Worm (Caenorhabditis elegans) whole organism, young adult: Measurements from ENCODE around the gene orc-4.
A peak's percentile ranks its signal among the peaks of the same experiment; 100 is the strongest.

Experiments used
- B0336.3 ChIP-seq: fragments of 200-800 bp; sonication (Bioruptor generic); IDR thresholded peaks from 2 replicates; pipeline ENCODE4 v1.3.6; 2022; ENCODE audit warnings: missing genetic modification characterization, missing compliant biosample characterization
- F49E8.2 ChIP-seq: sonication (generic microtip); optimal IDR thresholded peaks from 3 replicates; lab custom pipeline; 2017; ENCODE audit warnings: missing genetic modification characterization, mild to moderate bottlenecking, missing compliant biosample characterization, antibody characterized with exemption, moderate library complexity; ENCODE audit not compliant: insufficient read depth
- F55B11.4 ChIP-seq: sonication (generic microtip); optimal IDR thresholded peaks from 2 replicates; lab custom pipeline; 2016; ENCODE audit warnings: missing compliant biosample characterization, missing genetic modification characterization, borderline replicate concordance; ENCODE audit not compliant: insufficient read depth
- F57C9.4 ChIP-seq: sonication (generic microtip); optimal IDR thresholded peaks from 2 replicates; lab custom pipeline; 2017; ENCODE audit warnings: mild to moderate bottlenecking, missing genetic modification characterization, missing compliant biosample characterization
- T07F8.4 ChIP-seq: sonication (generic microtip); optimal IDR thresholded peaks from 2 replicates; lab custom pipeline; 2016; ENCODE audit warnings: mild to moderate bottlenecking, missing genetic modification characterization, moderate library complexity, missing compliant biosample characterization
- T26A5.8 ChIP-seq: sonication (generic microtip); optimal IDR thresholded peaks from 2 replicates; lab custom pipeline; 2016; ENCODE audit warnings: missing genetic modification characterization, missing compliant biosample characterization
- Y53F4B.3 ChIP-seq: fragments of 200-800 bp; sonication (Bioruptor generic); IDR thresholded peaks from 2 replicates; pipeline ENCODE4 v1.3.6; 2022; ENCODE audit warnings: missing genetic modification reagents, missing genetic modification characterization, missing compliant biosample characterization
- Y53G8AR.9 ChIP-seq: fragments of 200-800 bp; sonication (Bioruptor generic); conservative IDR thresholded peaks from 2 replicates; pipeline ENCODE4 v1.3.6; 2022; ENCODE audit warnings: missing genetic modification reagents, missing genetic modification characterization, missing compliant biosample characterization
- Y79H2A.3 ChIP-seq: fragments of 200-800 bp; sonication (Bioruptor generic); conservative IDR thresholded peaks from 2 replicates; pipeline ENCODE4 v1.3.6; 2022; ENCODE audit warnings: missing genetic modification reagents, missing genetic modification characterization, missing compliant biosample characterization
- Y95B8A.8 ChIP-seq: fragments of 200-800 bp; sonication (Bioruptor generic); IDR thresholded peaks from 2 replicates; pipeline ENCODE4 v1.3.6; 2022; ENCODE audit warnings: missing genetic modification reagents, missing genetic modification characterization, missing compliant biosample characterization
- ZK185.1 ChIP-seq: sonication (generic microtip); optimal IDR thresholded peaks from 2 replicates; lab custom pipeline; 2016; ENCODE audit warnings: mild to moderate bottlenecking, missing genetic modification characterization, missing compliant biosample characterization; ENCODE audit not compliant: poor library complexity, severe bottlenecking
- akir-1 ChIP-seq: fragments of 200-800 bp; sonication (Bioruptor generic); optimal IDR thresholded peaks from 2 replicates; lab custom pipeline; 2018; ENCODE audit warnings: mild to moderate bottlenecking, missing genetic modification characterization, moderate library complexity, missing compliant biosample characterization
- aptf-2 ChIP-seq: fragments of 200-800 bp; sonication (Bioruptor generic); conservative IDR thresholded peaks from 2 replicates; pipeline ENCODE4 v1.3.6; 2022; ENCODE audit warnings: missing genetic modification reagents, missing genetic modification characterization, missing compliant biosample characterization
- atf-7 ChIP-seq: sonication (generic microtip); optimal IDR thresholded peaks from 2 replicates; lab custom pipeline; 2017; ENCODE audit warnings: mild to moderate bottlenecking, missing genetic modification characterization, missing compliant biosample characterization
- athp-1 ChIP-seq: sonication (generic microtip); optimal IDR thresholded peaks from 2 replicates; lab custom pipeline; 2017; ENCODE audit warnings: mild to moderate bottlenecking, missing genetic modification characterization, missing compliant biosample characterization
- attf-3 ChIP-seq: fragments of 200-800 bp; sonication (Bioruptor generic); conservative IDR thresholded peaks from 2 replicates; pipeline ENCODE4 v1.3.6; 2022; ENCODE audit warnings: missing genetic modification reagents, missing genetic modification characterization, missing compliant biosample characterization
- bed-1 ChIP-seq: fragments of 200-800 bp; sonication (Bioruptor generic); IDR thresholded peaks from 2 replicates; pipeline ENCODE4 v1.3.6; 2022; ENCODE audit warnings: missing genetic modification reagents, missing genetic modification characterization, missing compliant biosample characterization
- dpff-1 ChIP-seq: sonication (generic microtip); optimal IDR thresholded peaks from 2 replicates; lab custom pipeline; 2017; ENCODE audit warnings: mild to moderate bottlenecking, missing genetic modification characterization, missing compliant biosample characterization
- dpl-1 ChIP-seq: fragments of 150-350 bp; optimal IDR thresholded peaks from 2 replicates; lab custom pipeline; 2014; ENCODE audit warnings: missing biosample characterization, missing genetic modification reagents, missing genetic modification characterization
- egl-44 ChIP-seq: fragments of 200-800 bp; sonication (Bioruptor generic); IDR thresholded peaks from 2 replicates; pipeline ENCODE4 v1.3.6; 2022; ENCODE audit warnings: missing genetic modification reagents, missing genetic modification characterization, missing compliant biosample characterization
- fkh-3 ChIP-seq: sonication (generic microtip); optimal IDR thresholded peaks from 2 replicates; lab custom pipeline; 2016; ENCODE audit warnings: mild to moderate bottlenecking, missing genetic modification characterization, missing compliant biosample characterization
- him-1 ChIP-seq: sonication (generic microtip); optimal IDR thresholded peaks from 2 replicates; lab custom pipeline; 2016; ENCODE audit warnings: missing genotype, missing genetic modification reagents, missing genetic modification characterization, missing compliant biosample characterization
- hmg-20 ChIP-seq: fragments of 200-800 bp; sonication (Bioruptor generic); IDR thresholded peaks from 2 replicates; pipeline ENCODE4 v1.3.6; 2022; ENCODE audit warnings: missing genetic modification reagents, missing genetic modification characterization, missing compliant biosample characterization
- lag-1 ChIP-seq: fragments of 200-800 bp; sonication (Bioruptor generic); IDR thresholded peaks from 2 replicates; pipeline ENCODE4 v1.3.6; 2022; ENCODE audit warnings: missing genetic modification reagents, missing genetic modification characterization, missing compliant biosample characterization
- let-607 ChIP-seq, 2 experiments: fragments of 200-800 bp in 1 of 2; sonication (Bioruptor generic) in 1 of 2; sonication (generic microtip) in 1 of 2; optimal IDR thresholded peaks; 2 replicates each; lab custom pipeline; 2016 to 2018; ENCODE audit warnings: mild to moderate bottlenecking in 2 of 2, missing compliant biosample characterization in 2 of 2, missing genetic modification characterization in 2 of 2, moderate library complexity in 2 of 2, missing genotype in 1 of 2
- lin-26 ChIP-seq: fragments of 200-800 bp; sonication (Bioruptor generic); IDR thresholded peaks from 2 replicates; pipeline ENCODE4 v1.3.6; 2022; ENCODE audit warnings: missing genetic modification reagents, missing genetic modification characterization, missing compliant biosample characterization
- lin-40 ChIP-seq: sonication (generic microtip); optimal IDR thresholded peaks from 2 replicates; lab custom pipeline; 2016; ENCODE audit warnings: missing genetic modification characterization, mild to moderate bottlenecking, missing compliant biosample characterization, missing genotype, missing genetic modification reagents
- lin-54 ChIP-seq: fragments of 200-800 bp; sonication (Bioruptor generic); optimal IDR thresholded peaks from 2 replicates; lab custom pipeline; 2018; ENCODE audit warnings: mild to moderate bottlenecking, missing genetic modification characterization, missing compliant biosample characterization
- lir-1 ChIP-seq: fragments of 200-800 bp; sonication (Bioruptor generic); conservative IDR thresholded peaks from 2 replicates; pipeline ENCODE4 v1.3.6; 2022; ENCODE audit warnings: missing genetic modification reagents, missing genetic modification characterization, missing compliant biosample characterization
- lsl-1 ChIP-seq: fragments of 200-800 bp; sonication (Bioruptor generic); optimal IDR thresholded peaks from 2 replicates; lab custom pipeline; 2018; ENCODE audit warnings: mild to moderate bottlenecking, missing genetic modification characterization, moderate library complexity, missing compliant biosample characterization
- madf-8 ChIP-seq: fragments of 200-800 bp; sonication (Bioruptor generic); conservative IDR thresholded peaks from 2 replicates; pipeline ENCODE4 v1.3.6; 2022; ENCODE audit warnings: missing genetic modification reagents, missing genetic modification characterization, missing compliant biosample characterization
- mcd-1 ChIP-seq: fragments of 200-800 bp; sonication (Bioruptor generic); IDR thresholded peaks from 2 replicates; pipeline ENCODE4 v1.3.6; 2022; ENCODE audit warnings: missing genetic modification reagents, missing genetic modification characterization, missing compliant biosample characterization
- mel-28 ChIP-seq: sonication (generic microtip); optimal IDR thresholded peaks from 2 replicates; lab custom pipeline; 2016; ENCODE audit warnings: borderline replicate concordance, mild to moderate bottlenecking, missing genetic modification characterization, missing compliant biosample characterization
- mes-4 ChIP-seq: sonication (generic microtip); optimal IDR thresholded peaks from 2 replicates; lab custom pipeline; 2016; ENCODE audit warnings: missing genotype, missing genetic modification characterization, missing compliant biosample characterization
- nfyb-1 ChIP-seq: fragments of 200-800 bp; sonication (Bioruptor generic); IDR thresholded peaks from 2 replicates; pipeline ENCODE4 v1.3.6; 2022; ENCODE audit warnings: missing genetic modification reagents, missing genetic modification characterization, missing compliant biosample characterization
- nhr-27 ChIP-seq: fragments of 200-800 bp; sonication (Bioruptor generic); optimal IDR thresholded peaks from 2 replicates; lab custom pipeline; 2018; ENCODE audit warnings: mild to moderate bottlenecking, missing genetic modification characterization, moderate library complexity, missing compliant biosample characterization
- pbrm-1 ChIP-seq: fragments of 200-800 bp; sonication (Bioruptor generic); IDR thresholded peaks from 2 replicates; pipeline ENCODE4 v1.3.6; 2022; ENCODE audit warnings: missing genetic modification reagents, missing genetic modification characterization, missing compliant biosample characterization
- rpc-1 ChIP-seq, 2 experiments: fragments of 150-350 bp in 1 of 2; sonication (generic microtip) in 1 of 2; optimal IDR thresholded peaks; 2 replicates each; lab custom pipeline; 2014 to 2018; ENCODE audit warnings: missing biosample characterization in 1 of 2, missing genetic modification characterization in 1 of 2, missing genetic modification reagents in 1 of 2, missing genotype in 1 of 2
- snpc-3.4 ChIP-seq: sonication (generic microtip); optimal IDR thresholded peaks from 2 replicates; lab custom pipeline; 2017; ENCODE audit warnings: missing genetic modification characterization, mild to moderate bottlenecking, missing compliant biosample characterization, antibody characterized with exemption, moderate library complexity, missing genotype, missing genetic modification reagents
- sptf-2 ChIP-seq: fragments of 200-800 bp; sonication (Bioruptor generic); optimal IDR thresholded peaks from 2 replicates; lab custom pipeline; 2018; ENCODE audit warnings: mild to moderate bottlenecking, missing genetic modification characterization, missing compliant biosample characterization
- tbp1 ChIP-seq: fragments of 200-800 bp; sonication (Bioruptor generic); optimal IDR thresholded peaks from 2 replicates; lab custom pipeline; 2018; ENCODE audit warnings: mild to moderate bottlenecking, missing genetic modification characterization, missing compliant biosample characterization
- tlf-1 ChIP-seq: fragments of 200-800 bp; sonication (Bioruptor generic); optimal IDR thresholded peaks from 2 replicates; lab custom pipeline; 2018; ENCODE audit warnings: mild to moderate bottlenecking, missing genetic modification characterization, missing compliant biosample characterization
- unc-130 ChIP-seq: sonication (generic microtip); optimal IDR thresholded peaks from 2 replicates; lab custom pipeline; 2016; ENCODE audit warnings: missing genetic modification reagents, missing genetic modification characterization, missing compliant biosample characterization
- unc-62 ChIP-seq: fragments of 150-350 bp; optimal IDR thresholded peaks from 2 replicates; lab custom pipeline; 2014; ENCODE audit warnings: missing biosample characterization, missing genetic modification reagents, missing genetic modification characterization
- xnd-1 ChIP-seq: sonication (generic microtip); optimal IDR thresholded peaks from 2 replicates; lab custom pipeline; 2016; ENCODE audit warnings: missing genotype, missing genetic modification reagents, missing genetic modification characterization, missing compliant biosample characterization
- ztf-25 ChIP-seq: fragments of 200-800 bp; sonication (Bioruptor generic); IDR thresholded peaks from 2 replicates; pipeline ENCODE4 v1.3.6; 2022; ENCODE audit warnings: missing genetic modification reagents, missing genetic modification characterization, missing compliant biosample characterization
- ztf-26 ChIP-seq: sonication (generic microtip); optimal IDR thresholded peaks from 2 replicates; lab custom pipeline; 2017; ENCODE audit warnings: missing genetic modification characterization, missing compliant biosample characterization

Gene orc-4

DNA sequence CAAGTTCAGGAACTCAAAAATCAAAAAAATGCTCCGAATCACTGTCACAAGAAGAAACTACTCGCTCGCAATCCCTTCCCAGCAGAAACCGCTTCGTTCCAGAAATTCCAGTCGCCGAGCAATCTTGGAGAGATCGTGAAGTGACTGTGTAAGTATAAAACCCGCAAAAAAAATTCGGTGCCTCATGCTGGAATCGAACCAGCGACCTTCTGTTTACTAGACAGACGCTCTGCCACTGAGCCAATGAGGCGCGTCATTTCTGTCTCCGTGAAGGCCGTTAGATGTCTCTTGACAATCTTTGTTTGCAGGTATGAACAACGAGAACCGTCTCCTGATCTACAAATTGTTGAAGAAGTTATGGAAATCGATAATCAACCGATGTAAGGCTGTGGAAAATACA, 21.4 kb upstream of the orc-4 start (continued):
- peak; percentile 31; the same call in 1 of the 2 replicates for TF ChIP-seq hmg-20 (GFP tag; lab: Robert Waterston, UW)
- TF ChIP-seq aptf-2 (GFP tag; lab: Robert Waterston, UW) = no peak
- no peak for TF ChIP-seq dpl-1
- peak; percentile 70 for TF ChIP-seq T07F8.4 (tag; lab: Kevin White, UChicago)
- TF ChIP-seq rpc-1 (optimal IDR thresholded peaks at IDR 0.05; lab: Kevin White, UChicago) = peak; percentile 71
- TF ChIP-seq rpc-1 (tag; optimal IDR thresholded peaks at IDR 0.05; lab: Kevin White, UChicago) = peak; percentile 85
- TF ChIP-seq mcd-1 (GFP tag; lab: Robert Waterston, UW) = peak; percentile 60
- no peak for TF ChIP-seq dpff-1 (tag; lab: Kevin White, UChicago)
- peak; percentile 44 for TF ChIP-seq snpc-3.4 (tag; lab: Kevin White, UChicago)
- peak; percentile 42 for TF ChIP-seq him-1 (tag; lab: Kevin White, UChicago)
- TF ChIP-seq Y53F4B.3 = no peak
- peak; percentile 70 for TF ChIP-seq athp-1 (tag; lab: Kevin White, UChicago)
- no peak for TF ChIP-seq F55B11.4 (tag; lab: Kevin White, UChicago)
- no peak; the same call in 1 of the 2 replicates for TF ChIP-seq madf-8 (GFP tag; lab: Robert Waterston, UW)
- no peak for TF ChIP-seq lag-1 (GFP tag; lab: Robert Waterston, UW)
- TF ChIP-seq Y79H2A.3 (GFP tag; lab: Robert Waterston, UW) = 0 out of 2 replicates have a peak, but pooled peaks have one; percentile 59
- peak; percentile 19 for TF ChIP-seq atf-7 (tag; lab: Kevin White, UChicago)
- TF ChIP-seq ztf-25 = peak; percentile 65
- TF ChIP-seq F57C9.4 (tag; lab: Kevin White, UChicago) = no peak
- TF ChIP-seq ZK185.1 = peak; percentile 85
- TF ChIP-seq bed-1 = 0 out of 2 replicates have a peak, but pooled peaks have one; percentile 69
- no peak for TF ChIP-seq T26A5.8 (tag; lab: Kevin White, UChicago)
- TF ChIP-seq xnd-1 (tag; lab: Kevin White, UChicago) = no peak
- no peak for TF ChIP-seq pbrm-1 (GFP tag; lab: Robert Waterston, UW)
- TF ChIP-seq ztf-26 (tag; lab: Kevin White, UChicago) = peak; percentile 53
- TF ChIP-seq unc-130 (GFP tag; lab: Kevin White, UChicago) = peak; percentile 26
- peak; percentile 73 for TF ChIP-seq F49E8.2 (tag; lab: Kevin White, UChicago)
- TF ChIP-seq lsl-1 (GFP tag; lab: Kevin White, UChicago) = peak; percentile 57
- TF ChIP-seq let-607 (tag; optimal IDR thresholded peaks at IDR 0.05; lab: Kevin White, UChicago) = no peak
- TF ChIP-seq Y95B8A.8 (GFP tag; lab: Robert Waterston, UW) = no peak
- peak; percentile 89 for TF ChIP-seq egl-44 (GFP tag; lab: Robert Waterston, UW)
- no peak for TF ChIP-seq unc-62 (GFP tag; lab: Kevin White, UChicago)
- no peak for TF ChIP-seq fkh-3 (tag; lab: Kevin White, UChicago)
- peak; percentile 99 for TF ChIP-seq tbp1 (GFP tag; lab: Kevin White, UChicago)
- TF ChIP-seq lin-26 (GFP tag; lab: Robert Waterston, UW) = peak; percentile 97
- peak; percentile 85 for TF ChIP-seq sptf-2 (GFP tag; lab: Kevin White, UChicago)
- TF ChIP-seq mes-4 (tag; lab: Kevin White, UChicago) = no peak
- peak; percentile 23 for TF ChIP-seq nhr-27
- TF ChIP-seq lir-1 (GFP tag; lab: Robert Waterston, UW) = peak; percentile 68

DNA sequence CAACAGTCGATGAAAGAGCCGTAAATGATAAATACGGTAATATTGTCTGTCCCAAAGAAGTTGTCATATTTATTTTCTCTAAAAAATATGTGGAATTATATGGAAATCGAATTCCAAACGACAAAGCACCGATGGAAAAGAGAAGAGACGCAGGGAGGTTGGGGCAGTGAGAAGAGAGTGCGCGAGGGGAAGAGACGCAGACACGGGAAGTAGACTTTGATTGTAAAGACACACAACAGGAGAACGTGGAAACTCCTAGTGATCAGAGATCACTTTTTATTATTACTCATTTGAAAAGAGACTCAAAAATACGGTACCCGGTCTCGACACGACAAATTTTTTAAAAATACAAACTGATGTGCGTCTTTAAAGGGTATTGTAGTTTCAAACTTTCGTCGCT, 17.6 kb upstream of the orc-4 start:
- no peak for TF ChIP-seq Y53G8AR.9 (GFP tag; lab: Robert Waterston, UW)
- TF ChIP-seq mel-28 (tag; lab: Kevin White, UChicago) = no peak
- no peak for TF ChIP-seq aptf-2 (GFP tag; lab: Robert Waterston, UW)
- TF ChIP-seq tbp1 (GFP tag; lab: Kevin White, UChicago) = peak; percentile 9
- TF ChIP-seq ztf-25 = no peak
- TF ChIP-seq nhr-27 = no peak
- TF ChIP-seq attf-3 (GFP tag; lab: Robert Waterston, UW) = no peak
- TF ChIP-seq lin-40 (tag; lab: Kevin White, UChicago) = peak; percentile 32
- TF ChIP-seq nfyb-1 = 0 out of 2 replicates have a peak, but pooled peaks have one; percentile 34
- no peak for TF ChIP-seq tlf-1 (GFP tag; lab: Kevin White, UChicago)
- no peak for TF ChIP-seq atf-7 (tag; lab: Kevin White, UChicago)
- TF ChIP-seq B0336.3 (GFP tag; lab: Robert Waterston, UW) = no peak
- no peak for TF ChIP-seq him-1 (tag; lab: Kevin White, UChicago)
- no peak for TF ChIP-seq mes-4 (tag; lab: Kevin White, UChicago)
- TF ChIP-seq akir-1 (GFP tag; lab: Kevin White, UChicago) = no peak
- TF ChIP-seq lin-54 (GFP tag; lab: Kevin White, UChicago) = no peak
